Fruit fly (Drosophila melanogaster) whole organism, prepupa: ENCODE results near the gene CG11382.

Experiments used
- CG4318 ChIP-seq: fragments of 200-800 bp; sonication (Bioruptor generic); optimal IDR thresholded peaks from 3 replicates; lab custom pipeline; 2017; ENCODE audit warnings: missing biosample characterization, mild to moderate bottlenecking, missing genetic modification characterization
- CG6792 ChIP-seq: fragments of 200-800 bp; sonication (Bioruptor generic); optimal IDR thresholded peaks from 3 replicates; lab custom pipeline; 2016; ENCODE audit warnings: missing biosample characterization, missing genetic modification characterization
- CG8632 ChIP-seq: fragments of 200-800 bp; sonication (Bioruptor generic); optimal IDR thresholded peaks from 3 replicates; lab custom pipeline; 2016; ENCODE audit warnings: missing biosample characterization, missing genetic modification characterization
- Eip78C ChIP-seq: fragments of 200-800 bp; sonication (Bioruptor generic); peaks from one replicate; lab custom pipeline; 2016; ENCODE audit warnings: missing biosample characterization, missing genetic modification characterization
- Eip93F ChIP-seq: fragments of 200-800 bp; sonication (Bioruptor generic); optimal IDR thresholded peaks from 2 replicates; lab custom pipeline; 2016; ENCODE audit warnings: missing biosample characterization, mild to moderate bottlenecking, missing genetic modification characterization
- Ets96B ChIP-seq: fragments of 200-800 bp; optimal IDR thresholded peaks from 2 replicates; lab custom pipeline; 2019; ENCODE audit warnings: missing biosample characterization, mild to moderate bottlenecking, missing genetic modification characterization, moderate library complexity
- Hr39 ChIP-seq: fragments of 200-800 bp; sonication (Bioruptor generic); optimal IDR thresholded peaks from 2 replicates; lab custom pipeline; 2016; ENCODE audit warnings: missing biosample characterization, missing genetic modification characterization
- Sox102F ChIP-seq: fragments of 200-800 bp; sonication (Bioruptor generic); optimal IDR thresholded peaks from 2 replicates; lab custom pipeline; 2016; ENCODE audit warnings: missing biosample characterization, mild to moderate bottlenecking, missing genetic modification characterization
- dac ChIP-seq: fragments of 200-800 bp; sonication (Bioruptor generic); optimal IDR thresholded peaks from 2 replicates; lab custom pipeline; 2017; ENCODE audit warnings: missing biosample characterization, mild to moderate bottlenecking, missing genetic modification characterization
- lz ChIP-seq: fragments of 200-800 bp; sonication (Bioruptor generic); optimal IDR thresholded peaks from 3 replicates; lab custom pipeline; 2016; ENCODE audit warnings: missing biosample characterization, missing genetic modification characterization
- salr ChIP-seq, 2 experiments: fragments of 200-800 bp; sonication (Bioruptor generic); optimal IDR thresholded peaks; 3 replicates each; lab custom pipeline; 2016 to 2018; ENCODE audit warnings: missing biosample characterization in 2 of 2, missing genetic modification characterization in 2 of 2, mild to moderate bottlenecking in 1 of 2
- ss ChIP-seq, 2 experiments: fragments of 200-800 bp; sonication (Bioruptor generic); optimal IDR thresholded peaks; 2 replicates in 1 of 2; 3 replicates in 1 of 2; lab custom pipeline; 2017 to 2018; ENCODE audit warnings: mild to moderate bottlenecking in 2 of 2, missing biosample characterization in 2 of 2, missing genetic modification characterization in 2 of 2, moderate library complexity in 1 of 2

- TF ChIP-seq Eip78C (GFP tag; lab: Kevin White, UChicago) (peak; percentile 30), Sox102F (GFP tag; lab: Kevin White, UChicago) (no peak), Ets96B (tag; lab: Kevin White, UChicago) (no peak), CG6792 (GFP tag; lab: Kevin White, UChicago) (no peak), dac (no peak), Hr39 (GFP tag; lab: Kevin White, UChicago) (no peak), Eip93F (GFP tag; lab: Kevin White, UChicago) (no peak), ss (GFP tag; optimal IDR thresholded peaks at IDR 0.05; lab: Kevin White, UChicago) (no peak), lz (GFP tag; lab: Kevin White, UChicago) (no peak), CG8632 (GFP tag; lab: Kevin White, UChicago) (no peak), CG4318 (GFP tag; lab: Kevin White, UChicago) (no peak), salr (GFP tag; optimal IDR thresholded peaks at IDR 0.05; lab: Kevin White, UChicago) (no peak)
These were observed 5.2 kb downstream of the CG11382 start, which contains the start of gene CG11398 for dm6 chrX:1215000-1215399.
